Worm (Caenorhabditis elegans) whole organism, late embryonic: ENCODE measurements around the gene srw-85.

Experiments used
- ama-1 ChIP-seq: fragments of 150-350 bp; optimal IDR thresholded peaks from 2 replicates; lab custom pipeline; 2014
- fkh-10 ChIP-seq: fragments of 150-350 bp; optimal IDR thresholded peaks from 2 replicates; lab custom pipeline; 2014; ENCODE audit warnings: missing biosample characterization, missing genetic modification reagents, missing genetic modification characterization
- pha-2 ChIP-seq: sonication (generic microtip); optimal IDR thresholded peaks from 2 replicates; lab custom pipeline; 2017; ENCODE audit warnings: mild to moderate bottlenecking, missing genetic modification characterization, missing compliant biosample characterization
- sdc-2 ChIP-seq: sonication (generic microtip); optimal IDR thresholded peaks from 2 replicates; lab custom pipeline; 2016; ENCODE audit warnings: missing genotype, missing genetic modification characterization, missing compliant biosample characterization
- tbx-2 ChIP-seq: sonication (generic microtip); optimal IDR thresholded peaks from 2 replicates; lab custom pipeline; 2016; ENCODE audit warnings: missing genetic modification characterization, missing compliant biosample characterization

- TF ChIP-seq sdc-2 (tag; lab: Kevin White, UChicago) (no peak), tbx-2 (tag; lab: Kevin White, UChicago) (no peak), ama-1 (lab: Kevin White, UChicago) (no peak), pha-2 (tag; lab: Kevin White, UChicago) (no peak), fkh-10 (GFP tag; lab: Kevin White, UChicago) (no peak)
These were observed 32.5 kb downstream of the srw-85 start for ce11 chrV:19398396-19398795.
